Worm (Caenorhabditis elegans): Measurements from ENCODE around the gene col-156.

ce11 chrV:11446297-11446696 lies 3.9 kb downstream of the col-156 start, which contains the start of gene mig-17:
- TF ChIP-seq rec-8 (tag; optimal IDR thresholded peaks at IDR 0.05) (no peak), sdz-38 (tag; optimal IDR thresholded peaks at IDR 0.05) (no peak), hlh-26 (GFP tag; conservative IDR thresholded peaks at IDR 0.05) (no peak), lin-35 (GFP tag; optimal IDR thresholded peaks at IDR 0.05) (no peak), mcd-1 (GFP tag; IDR thresholded peaks at IDR 0.05) (no peak), ceh-100 (GFP tag; IDR thresholded peaks at IDR 0.05) (no peak), nfya-1 (tag; optimal IDR thresholded peaks at IDR 0.05; ENCODE audit: borderline replicate concordance, insufficient read depth) (no peak), repo-1 (tag; optimal IDR thresholded peaks at IDR 0.05) (no peak), ama-1 (optimal IDR thresholded peaks at IDR 0.05) (no peak), ama-1 (GFP tag; optimal IDR thresholded peaks at IDR 0.05) (no peak), snpc-1.1 (tag; optimal IDR thresholded peaks at IDR 0.05; ENCODE audit: insufficient read depth) (no peak)

Measured in whole organism, young adult.